Worm (Caenorhabditis elegans): ENCODE results near the gene hpr-17.

Gene hpr-17

DNA sequence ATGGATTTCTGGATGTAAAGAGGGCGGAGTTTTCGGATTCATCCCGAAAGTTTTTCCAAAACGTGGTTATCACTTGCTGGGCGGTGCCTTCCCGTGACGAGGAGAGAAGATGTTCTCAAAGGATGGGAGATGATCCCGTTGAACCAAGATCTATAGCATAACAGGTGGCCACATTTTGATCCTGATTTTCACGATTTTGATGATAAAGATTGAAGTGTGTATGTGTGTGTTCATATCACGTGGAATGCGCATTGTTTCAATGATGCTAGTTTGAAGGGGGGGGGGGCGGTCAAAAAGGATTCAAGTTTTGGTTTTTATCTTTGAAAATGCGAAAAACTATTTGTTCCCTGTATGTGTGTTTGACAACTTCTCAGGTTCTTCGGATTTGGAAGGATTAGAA is 11.6 kb downstream of the hpr-17 start, which contains the start of gene mltn-1:
Gene mltn-1, minus strand, starts transcription at position 22 of the 400 bp plus-strand sequence.
- TF ChIP-seq madf-3 (GFP tag; IDR thresholded peaks at IDR 0.05) (no peak), hmg-20 (GFP tag; IDR thresholded peaks at IDR 0.05) (no peak)

DNA sequence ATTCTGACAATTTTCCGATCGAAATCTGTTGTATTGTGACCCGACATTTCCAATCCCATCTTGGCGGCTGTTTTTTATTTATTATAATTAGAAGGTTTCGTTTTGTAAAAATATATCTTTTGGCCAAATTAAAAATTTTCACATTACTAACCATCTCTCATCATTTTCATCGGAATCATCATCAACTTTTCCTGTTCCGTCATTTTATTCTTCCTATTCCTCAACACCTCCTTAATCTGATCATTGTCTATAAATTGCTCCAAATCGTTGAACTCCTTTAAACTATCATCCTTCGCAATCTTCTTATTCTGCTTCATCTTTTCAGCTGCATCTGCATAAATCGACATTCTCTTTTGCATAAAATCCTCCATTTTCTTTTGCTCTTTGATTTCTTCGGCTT is 14.5 kb downstream of the hpr-17 start:
- TF ChIP-seq B0336.3 (GFP tag; IDR thresholded peaks at IDR 0.05): no peak
- TF ChIP-seq die-1 (tag; optimal IDR thresholded peaks at IDR 0.05): no peak
- TF ChIP-seq egrh-3 (GFP tag; IDR thresholded peaks at IDR 0.05): no peak
- no peak for TF ChIP-seq ztf-22 (GFP tag; optimal IDR thresholded peaks at IDR 0.05)
- no peak for TF ChIP-seq nfyb-1 (GFP tag; IDR thresholded peaks at IDR 0.05)
- TF ChIP-seq rec-8 (tag; optimal IDR thresholded peaks at IDR 0.05): no peak
- no peak for TF ChIP-seq Y95B8A.8 (GFP tag; IDR thresholded peaks at IDR 0.05)
- TF ChIP-seq nfya-1 (tag; optimal IDR thresholded peaks at IDR 0.05; ENCODE audit: borderline replicate concordance, insufficient read depth): no peak
- no peak for TF ChIP-seq egl-18 (GFP tag; IDR thresholded peaks at IDR 0.05)
- no peak for TF ChIP-seq lin-35 (GFP tag; optimal IDR thresholded peaks at IDR 0.05)

DNA sequence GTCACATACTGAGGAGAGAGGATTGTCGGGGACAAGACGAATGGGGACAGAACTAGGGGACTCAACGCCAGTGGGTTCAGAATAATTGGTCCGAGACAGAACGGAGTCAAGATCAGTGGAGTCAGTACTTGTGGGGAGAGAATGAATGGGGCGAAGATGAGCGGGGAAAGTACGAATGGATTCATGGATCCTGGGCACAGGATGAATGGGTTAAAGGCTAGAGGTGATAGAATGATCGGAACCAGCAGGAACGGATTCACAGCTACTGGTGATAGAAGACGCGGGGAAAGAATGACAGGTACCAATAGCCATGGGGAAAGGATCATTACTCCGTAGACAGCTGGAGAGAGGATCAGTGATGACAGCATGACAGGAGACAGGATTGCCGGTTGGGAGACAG is 17.3 kb downstream of the hpr-17 start:
- no peak for TF ChIP-seq ccch-3 (GFP tag; optimal IDR thresholded peaks at IDR 0.05)

ce11 chrII:13130576-13130975 is 26.3 kb downstream of the hpr-17 start:
- TF ChIP-seq bed-1 (GFP tag; IDR thresholded peaks at IDR 0.05) (no peak), Y56A3A.18 (GFP tag; IDR thresholded peaks at IDR 0.05) (no peak), ceh-91 (GFP tag; IDR thresholded peaks at IDR 0.05) (peak; percentile 58; the same call in 1 of the 2 replicates), let-607 (tag; optimal IDR thresholded peaks at IDR 0.05) (no peak), gei-17 (GFP tag; optimal IDR thresholded peaks at IDR 0.05) (no peak), F33H1.4 (GFP tag; IDR thresholded peaks at IDR 0.05) (peak; percentile 28; the same call in 1 of the 2 replicates), egrh-3 (GFP tag; IDR thresholded peaks at IDR 0.05) (no peak), F22D6.2 (tag; optimal IDR thresholded peaks at IDR 0.05) (no peak), efl-1 (GFP tag; optimal IDR thresholded peaks at IDR 0.05) (peak; percentile 77), madf-6 (GFP tag; IDR thresholded peaks at IDR 0.05) (peak; percentile 89), madf-8 (GFP tag; conservative IDR thresholded peaks at IDR 0.05) (peak; percentile 74), xnd-1 (tag; optimal IDR thresholded peaks at IDR 0.05) (peak; percentile 41), D2030.7 (GFP tag; IDR thresholded peaks at IDR 0.05) (peak; percentile 52)

- no peak for TF ChIP-seq akir-1 (GFP tag; optimal IDR thresholded peaks at IDR 0.05)
- no peak for TF ChIP-seq hsf-1 (GFP tag; IDR thresholded peaks at IDR 0.05)
- no peak for TF ChIP-seq hlh-26 (GFP tag; conservative IDR thresholded peaks at IDR 0.05)
Observed at ce11 chrII:13129602-13130001, 27.2 kb downstream of the hpr-17 start, which contains the start of gene F29C12.6. Gene F29C12.6, plus strand, starts transcription at chrII:13129902.

ce11 chrII:13122720-13123119 is 34.1 kb downstream of the hpr-17 start, which contains the start of gene bath-45:
Gene bath-45, plus strand, starts transcription at chrII:13123020.
- no peak for TF ChIP-seq nfya-2 (GFP tag; IDR thresholded peaks at IDR 0.05)
- no peak for TF ChIP-seq ceh-40 (GFP tag; IDR thresholded peaks at IDR 0.05)
- TF ChIP-seq bed-1 (GFP tag; IDR thresholded peaks at IDR 0.05): no peak

Measured in whole organism, young adult.